Worm (Caenorhabditis elegans) whole organism, L4 larva: Measurements from ENCODE around the gene F38B6.2.

Experiments
- F10B5.3 ChIP-seq: sonication (generic microtip); optimal IDR thresholded peaks from 2 replicates; lab custom pipeline; 2016; ENCODE audit warnings: mild to moderate bottlenecking, missing genetic modification characterization, missing compliant biosample characterization
- F44E2.7 ChIP-seq: fragments of 200-800 bp; sonication (Bioruptor generic); IDR thresholded peaks from 2 replicates; pipeline ENCODE4 v2.1.2; 2022; ENCODE audit warnings: missing genetic modification characterization, missing compliant biosample characterization
- R02D3.7 ChIP-seq: fragments of 150-350 bp; sonication (generic microtip); optimal IDR thresholded peaks from 3 replicates; lab custom pipeline; 2014; ENCODE audit warnings: missing biosample characterization, missing genetic modification characterization
- T20F7.1 ChIP-seq: fragments of 200-800 bp; sonication (Bioruptor generic); optimal IDR thresholded peaks from 2 replicates; lab custom pipeline; 2018; ENCODE audit warnings: mild to moderate bottlenecking, missing genetic modification characterization, missing compliant biosample characterization
- T26A8.4 ChIP-seq: fragments of 200-800 bp; sonication (Bioruptor generic); IDR thresholded peaks from 2 replicates; pipeline ENCODE4 v1.3.6; 2022; ENCODE audit warnings: missing genetic modification characterization, missing compliant biosample characterization
- ZK546.5 ChIP-seq, 2 experiments: sonication (generic microtip); optimal IDR thresholded peaks; 2 replicates each; lab custom pipeline; 2017; ENCODE audit warnings: missing biosample characterization in 2 of 2, missing genetic modification characterization in 2 of 2
- aha-1 ChIP-seq: fragments of 150-350 bp; peaks from one replicate; lab custom pipeline; 2014; ENCODE audit warnings: missing biosample characterization, missing genetic modification characterization
- ceh-32 ChIP-seq: sonication (generic microtip); optimal IDR thresholded peaks from 2 replicates; lab custom pipeline; 2016; ENCODE audit warnings: mild to moderate bottlenecking, missing genetic modification characterization, missing compliant biosample characterization; ENCODE audit not compliant: poor library complexity
- ceh-62 ChIP-seq: sonication (generic microtip); optimal IDR thresholded peaks from 2 replicates; lab custom pipeline; 2017; ENCODE audit warnings: missing biosample characterization, missing genetic modification characterization
- ceh-82 ChIP-seq: sonication (generic microtip); optimal IDR thresholded peaks from 2 replicates; lab custom pipeline; 2017; ENCODE audit warnings: missing biosample characterization, missing genetic modification characterization
- cey-2 ChIP-seq: sonication (generic microtip); optimal IDR thresholded peaks from 3 replicates; lab custom pipeline; 2017; ENCODE audit warnings: missing genetic modification characterization, mild to moderate bottlenecking, missing compliant biosample characterization, antibody characterized with exemption, borderline replicate concordance; ENCODE audit not compliant: insufficient read depth
- daf-12 ChIP-seq: fragments of 150-350 bp; optimal IDR thresholded peaks from 2 replicates; lab custom pipeline; 2014; ENCODE audit warnings: missing biosample characterization, missing genetic modification reagents, missing genetic modification characterization
- daf-16 ChIP-seq, 3 experiments: sonication (generic microtip); optimal IDR thresholded peaks; 2 replicates each; lab custom pipeline; 2016 to 2017; ENCODE audit warnings: missing genetic modification characterization in 3 of 3, missing genetic modification reagents in 3 of 3, mild to moderate bottlenecking in 2 of 3, missing compliant biosample characterization in 2 of 3, missing biosample characterization in 1 of 3, moderate library complexity in 1 of 3
- dmd-6 ChIP-seq: fragments of 200-800 bp; sonication (Bioruptor generic); IDR thresholded peaks from 2 replicates; pipeline ENCODE4 v1.3.6; 2022; ENCODE audit warnings: missing genetic modification reagents, missing genetic modification characterization, missing compliant biosample characterization
- dmd-9 ChIP-seq: fragments of 200-800 bp; sonication (Bioruptor generic); IDR thresholded peaks from 2 replicates; pipeline ENCODE4 v1.3.6; 2022; ENCODE audit warnings: missing genetic modification reagents, missing genetic modification characterization, missing compliant biosample characterization
- dpl-1 ChIP-seq: fragments of 150-350 bp; optimal IDR thresholded peaks from 2 replicates; lab custom pipeline; 2014; ENCODE audit warnings: missing biosample characterization, missing genetic modification reagents, missing genetic modification characterization
- dve-1 ChIP-seq: sonication (generic microtip); optimal IDR thresholded peaks from 2 replicates; lab custom pipeline; 2017; ENCODE audit warnings: antibody characterized with exemption, mild to moderate bottlenecking, missing genetic modification characterization, missing compliant biosample characterization; ENCODE audit not compliant: insufficient read depth
- egl-27 ChIP-seq: sonication (generic microtip); optimal IDR thresholded peaks from 3 replicates; lab custom pipeline; 2017; ENCODE audit warnings: missing biosample characterization, missing genetic modification reagents, missing genetic modification characterization
- hlh-11 ChIP-seq: fragments of 200-800 bp; sonication (Bioruptor generic); optimal IDR thresholded peaks from 2 replicates; lab custom pipeline; 2018; ENCODE audit warnings: mild to moderate bottlenecking, missing genetic modification characterization, missing compliant biosample characterization
- hlh-30 ChIP-seq: sonication (generic microtip); optimal IDR thresholded peaks from 2 replicates; lab custom pipeline; 2017; ENCODE audit warnings: antibody characterized with exemption, mild to moderate bottlenecking, missing genetic modification characterization, missing compliant biosample characterization; ENCODE audit not compliant: insufficient read depth
- hmg-1.1 ChIP-seq: fragments of 200-800 bp; sonication (Bioruptor generic); IDR thresholded peaks from 2 replicates; pipeline ENCODE4 v1.3.6; 2022; ENCODE audit warnings: missing genetic modification reagents, missing genetic modification characterization, missing compliant biosample characterization
- lin-13 ChIP-seq: fragments of 150-350 bp; optimal IDR thresholded peaks from 2 replicates; lab custom pipeline; 2014; ENCODE audit warnings: missing biosample characterization, missing genetic modification reagents, missing genetic modification characterization
- lin-15B ChIP-seq: fragments of 150-350 bp; sonication (generic microtip); optimal IDR thresholded peaks from 3 replicates; lab custom pipeline; 2014; ENCODE audit warnings: missing biosample characterization, missing genetic modification characterization
- lin-38 ChIP-seq: fragments of 200-800 bp; sonication (Bioruptor generic); IDR thresholded peaks from 2 replicates; pipeline ENCODE4 v1.3.6; 2022; ENCODE audit warnings: missing genetic modification reagents, missing genetic modification characterization, missing compliant biosample characterization
- lin-39 ChIP-seq: fragments of 150-350 bp; optimal IDR thresholded peaks from 2 replicates; lab custom pipeline; 2014; ENCODE audit warnings: missing biosample characterization, missing genetic modification reagents, missing genetic modification characterization
- mxl-2 ChIP-seq: fragments of 200-800 bp; sonication (Bioruptor generic); conservative IDR thresholded peaks from 2 replicates; pipeline ENCODE4 v1.3.6; 2022; ENCODE audit warnings: missing genetic modification reagents, missing genetic modification characterization, missing compliant biosample characterization
- nhr-102 ChIP-seq: sonication (generic microtip); optimal IDR thresholded peaks from 2 replicates; lab custom pipeline; 2016; ENCODE audit warnings: mild to moderate bottlenecking, missing genetic modification characterization, moderate library complexity, missing compliant biosample characterization
- nhr-111 ChIP-seq: fragments of 200-800 bp; sonication (Bioruptor generic); optimal IDR thresholded peaks from 2 replicates; lab custom pipeline; 2018; ENCODE audit warnings: mild to moderate bottlenecking, missing genetic modification characterization, missing compliant biosample characterization
- nhr-237 ChIP-seq: sonication (generic microtip); optimal IDR thresholded peaks from 2 replicates; lab custom pipeline; 2017; ENCODE audit warnings: missing biosample characterization, missing genetic modification characterization
- nhr-28 ChIP-seq: fragments of 150-350 bp; optimal IDR thresholded peaks from 2 replicates; lab custom pipeline; 2014; ENCODE audit warnings: missing biosample characterization, missing genetic modification characterization
- nhr-41 ChIP-seq: fragments of 200-800 bp; sonication (Bioruptor generic); IDR thresholded peaks from 2 replicates; pipeline ENCODE4 v1.3.6; 2022; ENCODE audit warnings: missing genetic modification reagents, missing genetic modification characterization, missing compliant biosample characterization
- nhr-77 ChIP-seq: fragments of 150-350 bp; optimal IDR thresholded peaks from 2 replicates; lab custom pipeline; 2014; ENCODE audit warnings: missing biosample characterization, missing genetic modification characterization
- pha-4 ChIP-seq, 2 experiments: fragments of 150-350 bp in 1 of 2; fragments of 200-800 bp in 1 of 2; sonication (Bioruptor generic) in 1 of 2; IDR thresholded peaks in 1 of 2; optimal IDR thresholded peaks in 1 of 2; 2 replicates each; pipeline versions ENCODE4 v1.3.6 to Lab custom; 2014 to 2022; ENCODE audit warnings: missing genetic modification characterization in 2 of 2, missing genetic modification reagents in 2 of 2, missing biosample characterization in 1 of 2, missing compliant biosample characterization in 1 of 2
- php-3 ChIP-seq: fragments of 200-800 bp; sonication (Bioruptor generic); IDR thresholded peaks from 2 replicates; pipeline ENCODE4 v1.3.6; 2022; ENCODE audit warnings: missing genetic modification reagents, missing genetic modification characterization, missing compliant biosample characterization
- pqm-1 ChIP-seq: sonication (generic microtip); optimal IDR thresholded peaks from 2 replicates; lab custom pipeline; 2017; ENCODE audit warnings: missing biosample characterization, missing genetic modification characterization
- snpc-1.2 ChIP-seq: fragments of 200-800 bp; sonication (Bioruptor generic); IDR thresholded peaks from 2 replicates; pipeline ENCODE4 v1.3.6; 2022; ENCODE audit warnings: missing genetic modification reagents, missing genetic modification characterization, missing compliant biosample characterization
- spr-1 ChIP-seq: sonication (generic microtip); optimal IDR thresholded peaks from 2 replicates; lab custom pipeline; 2016; ENCODE audit warnings: mild to moderate bottlenecking, missing genetic modification characterization, missing compliant biosample characterization
- tra-1 ChIP-seq: fragments of 200-800 bp; sonication (Bioruptor generic); IDR thresholded peaks from 2 replicates; pipeline ENCODE4 v1.3.6; 2022; ENCODE audit warnings: missing genetic modification reagents, missing genetic modification characterization, missing compliant biosample characterization
- unc-62 ChIP-seq, 3 experiments: fragments of 150-350 bp in 1 of 3; sonication (generic microtip); optimal IDR thresholded peaks in 2 of 3; peaks in 1 of 3; 1 replicate in 1 of 3; 2 replicates in 2 of 3; lab custom pipeline; 2014 to 2017; ENCODE audit warnings: missing biosample characterization in 3 of 3, missing genetic modification characterization in 3 of 3, missing genetic modification reagents in 3 of 3, missing genotype in 1 of 3
- vab-7 ChIP-seq: fragments of 200-800 bp; sonication (Bioruptor generic); IDR thresholded peaks from 2 replicates; pipeline ENCODE4 v1.3.6; 2022; ENCODE audit warnings: missing genetic modification reagents, missing genetic modification characterization, missing compliant biosample characterization
- zip-11 ChIP-seq: fragments of 200-800 bp; sonication (Bioruptor generic); IDR thresholded peaks from 2 replicates; pipeline ENCODE4 v1.3.6; 2022; ENCODE audit warnings: missing genetic modification characterization, missing compliant biosample characterization
- zip-2 ChIP-seq: fragments of 150-350 bp; optimal IDR thresholded peaks from 2 replicates; lab custom pipeline; 2014; ENCODE audit warnings: missing biosample characterization, missing genetic modification characterization

F38B6.2 gene

DNA sequence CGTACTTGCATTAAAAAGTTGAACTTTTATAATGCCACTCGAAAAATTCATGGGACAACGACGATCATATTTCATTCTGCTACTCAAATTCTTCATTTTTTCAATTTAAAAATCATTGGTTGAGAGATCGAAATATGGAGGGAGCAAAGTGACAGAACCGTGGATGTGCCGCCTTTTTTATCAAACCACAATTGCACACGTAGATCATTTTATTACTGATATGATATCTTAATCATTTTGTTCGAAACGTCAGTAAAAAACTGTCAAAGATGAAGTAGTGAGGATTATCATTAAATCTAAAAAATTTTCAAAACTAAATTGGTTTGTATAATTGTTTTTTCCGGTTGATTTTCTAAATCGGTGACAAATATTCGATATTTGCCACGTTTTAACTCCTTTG lies 44.2 kb upstream of the F38B6.2 start:
- TF ChIP-seq nhr-28, result peak; percentile 20
- peak; percentile 79 for TF ChIP-seq dmd-6 (GFP tag; lab: Robert Waterston, UW)
- TF ChIP-seq vab-7 (GFP tag; lab: Robert Waterston, UW), result no peak
- no peak for TF ChIP-seq mxl-2 (GFP tag; lab: Robert Waterston, UW)
- no peak for TF ChIP-seq nhr-237
- 0 out of 2 replicates have a peak, but pooled peaks have one; percentile 38 for TF ChIP-seq tra-1 (GFP tag; lab: Robert Waterston, UW)
- no peak for TF ChIP-seq lin-38 (GFP tag; lab: Robert Waterston, UW)
- no peak for TF ChIP-seq ceh-62 (tag; lab: Kevin White, UChicago)
- peak; percentile 62; the same call in 1 of the 2 replicates for TF ChIP-seq php-3 (GFP tag; lab: Robert Waterston, UW)
- no peak for TF ChIP-seq lin-13 (GFP tag; lab: Kevin White, UChicago)
- TF ChIP-seq pqm-1, result peak; percentile 53
- TF ChIP-seq unc-62 (GFP tag; optimal IDR thresholded peaks at IDR 0.05 in 1 of 2; lab: Kevin White, UChicago), result peak in 1 of 2 experiments; percentile 34
- TF ChIP-seq unc-62 (tag; optimal IDR thresholded peaks at IDR 0.05; lab: Kevin White, UChicago), result no peak
- peak; percentile 32 for TF ChIP-seq hlh-11 (tag; lab: Kevin White, UChicago)
- TF ChIP-seq dve-1, result peak; percentile 66

ce11 chrX:6655163-6655562 lies 43.2 kb upstream of the F38B6.2 start, which contains the start of gene nhr-173:
nhr-173 (plus strand) TSS chrX:6655528.
- TF ChIP-seq daf-16 (GFP tag; optimal IDR thresholded peaks at IDR 0.05; lab: Kevin White, UChicago), result no peak
- TF ChIP-seq daf-16 (tag; optimal IDR thresholded peaks at IDR 0.05; lab: Kevin White, UChicago), result peak; percentile 60
- TF ChIP-seq mxl-2 (GFP tag; lab: Robert Waterston, UW), result no peak
- no peak for TF ChIP-seq F44E2.7 (GFP tag; lab: Robert Waterston, UW)
- TF ChIP-seq nhr-41 (GFP tag; lab: Robert Waterston, UW), result no peak
- TF ChIP-seq dve-1, result peak; percentile 10
- TF ChIP-seq nhr-28, result peak; percentile 63
- no peak for TF ChIP-seq vab-7 (GFP tag; lab: Robert Waterston, UW)
- TF ChIP-seq dmd-6 (GFP tag; lab: Robert Waterston, UW), result peak; percentile 62
- TF ChIP-seq nhr-102 (tag; lab: Kevin White, UChicago), result no peak
- peak; percentile 27 for TF ChIP-seq hlh-30 (tag; lab: Kevin White, UChicago)
- TF ChIP-seq hlh-11 (tag; lab: Kevin White, UChicago), result peak; percentile 29

ce11 chrX:6656251-6656650 lies 42.1 kb upstream of the F38B6.2 start:
- TF ChIP-seq zip-2 (tag; lab: Kevin White, UChicago) (no peak), pha-4 (GFP tag; IDR thresholded peaks at IDR 0.05; lab: Robert Waterston, UW) (no peak), pha-4 (tag; optimal IDR thresholded peaks at IDR 0.05; lab: Kevin White, UChicago) (peak; percentile 17), lin-15B (tag; lab: Kevin White, UChicago) (no peak), nhr-77 (tag; lab: Kevin White, UChicago) (no peak), lin-39 (tag; lab: Kevin White, UChicago) (no peak), dmd-9 (no peak), php-3 (GFP tag; lab: Robert Waterston, UW) (peak; percentile 82), ceh-32 (no peak), aha-1 (tag; lab: Kevin White, UChicago) (peak; percentile 33), nhr-111 (no peak), dve-1 (peak; percentile 0), nhr-28 (peak; percentile 26), cey-2 (tag; lab: Kevin White, UChicago) (no peak), F44E2.7 (GFP tag; lab: Robert Waterston, UW) (no peak), F10B5.3 (tag; lab: Kevin White, UChicago) (no peak), lin-38 (GFP tag; lab: Robert Waterston, UW) (no peak), snpc-1.2 (GFP tag; lab: Robert Waterston, UW) (no peak), ZK546.5 (tag; optimal IDR thresholded peaks at IDR 0.05; lab: Kevin White, UChicago) (no peak), hlh-11 (tag; lab: Kevin White, UChicago) (no peak)
- TF ChIP-seq, all 104 proteins: peak for 5

DNA sequence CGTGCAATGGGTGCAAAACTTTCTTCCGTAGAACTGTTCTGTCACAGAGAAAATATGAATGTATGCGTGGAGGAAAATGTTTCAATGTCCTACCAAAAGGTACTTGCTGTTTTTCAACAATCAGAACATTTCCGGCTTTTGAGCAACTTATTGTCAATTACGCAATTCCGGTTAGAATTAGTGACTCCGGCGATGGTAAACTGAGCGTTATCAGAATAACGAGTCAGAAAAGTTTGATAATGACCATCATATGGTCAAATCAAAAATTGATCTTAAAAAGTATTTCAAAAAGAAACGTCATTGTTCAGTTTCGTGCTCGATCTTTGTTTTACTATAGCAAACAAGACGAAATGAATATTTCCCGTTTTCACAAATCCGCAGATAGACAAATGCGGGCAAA lies 41.6 kb upstream of the F38B6.2 start:
- TF ChIP-seq dmd-6 (GFP tag; lab: Robert Waterston, UW), result peak; percentile 32
- no peak for TF ChIP-seq daf-16 (GFP tag; optimal IDR thresholded peaks at IDR 0.05; lab: Kevin White, UChicago)
- peak; percentile 40 for TF ChIP-seq daf-16 (tag; optimal IDR thresholded peaks at IDR 0.05; lab: Kevin White, UChicago)
- TF ChIP-seq dpl-1 (GFP tag; lab: Kevin White, UChicago), result no peak
- no peak for TF ChIP-seq egl-27 (tag; lab: Kevin White, UChicago)
- no peak for TF ChIP-seq ceh-62 (tag; lab: Kevin White, UChicago)
- TF ChIP-seq ceh-82 (tag; lab: Kevin White, UChicago), result no peak
- no peak for TF ChIP-seq zip-11 (GFP tag; lab: Robert Waterston, UW)
- no peak for TF ChIP-seq spr-1 (tag; lab: Kevin White, UChicago)
- TF ChIP-seq R02D3.7 (tag; lab: Kevin White, UChicago), result no peak
- no peak for TF ChIP-seq daf-12 (tag; lab: Kevin White, UChicago)
- TF ChIP-seq aha-1 (tag; lab: Kevin White, UChicago), result no peak
- no peak for TF ChIP-seq T26A8.4 (GFP tag; lab: Robert Waterston, UW)
- TF ChIP-seq lin-39 (tag; lab: Kevin White, UChicago), result no peak
- no peak for TF ChIP-seq T20F7.1 (GFP tag; lab: Kevin White, UChicago)
- TF ChIP-seq nhr-77 (tag; lab: Kevin White, UChicago), result no peak
- TF ChIP-seq lin-38 (GFP tag; lab: Robert Waterston, UW), result no peak
- TF ChIP-seq hmg-1.1, result no peak
